Worm (Caenorhabditis elegans): Measurements from ENCODE around the gene K04C1.3.

DNA sequence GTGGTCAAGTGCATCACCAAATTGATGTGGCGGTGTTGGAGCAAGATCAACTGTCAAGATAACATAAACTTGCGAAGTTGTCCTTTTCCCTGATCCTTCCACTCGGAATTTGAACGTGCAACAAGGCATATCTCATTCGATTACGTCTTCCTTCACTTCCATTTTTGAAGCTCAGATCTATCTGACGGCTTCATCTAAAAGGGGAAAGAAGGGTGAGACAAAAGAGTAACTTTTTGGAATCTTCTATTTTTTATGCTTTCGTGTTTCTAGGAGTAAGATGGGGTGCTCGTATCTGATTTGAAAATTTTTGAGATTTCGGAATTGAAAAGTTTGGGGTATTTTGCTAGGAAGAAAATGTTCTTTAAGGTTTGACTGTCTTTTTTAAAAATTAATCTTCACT, 24.0 kb upstream of the K04C1.3 start:
- TF ChIP-seq fos-1 (tag; optimal IDR thresholded peaks at IDR 0.05): no peak
- no peak for TF ChIP-seq pha-4 (tag; optimal IDR thresholded peaks at IDR 0.05)
- no peak for TF ChIP-seq nhr-28 (tag; optimal IDR thresholded peaks at IDR 0.05)
- peak; percentile 65 for TF ChIP-seq elt-1 (tag; optimal IDR thresholded peaks at IDR 0.05)
- TF ChIP-seq egl-27 (tag; optimal IDR thresholded peaks at IDR 0.05): no peak
- TF ChIP-seq R02D3.7 (tag; optimal IDR thresholded peaks at IDR 0.05): no peak
- no peak for TF ChIP-seq snpc-4 (tag; optimal IDR thresholded peaks at IDR 0.05)
- TF ChIP-seq ceh-82 (tag; optimal IDR thresholded peaks at IDR 0.05): no peak
- TF ChIP-seq ZK546.5 (tag; optimal IDR thresholded peaks at IDR 0.05): no peak
- TF ChIP-seq ama-1 (optimal IDR thresholded peaks at IDR 0.05): no peak
